Worm (Caenorhabditis elegans) whole organism, L2 larva: ENCODE results near the gene gei-1.
A peak's percentile ranks its signal among the peaks of the same experiment; 100 is the strongest.

Experiments used
- crh-2 ChIP-seq: sonication (generic microtip); optimal IDR thresholded peaks from 2 replicates; lab custom pipeline; 2017; ENCODE audit warnings: missing biosample characterization, missing genetic modification characterization
- egl-27 ChIP-seq: sonication (generic microtip); optimal IDR thresholded peaks from 3 replicates; lab custom pipeline; 2017; ENCODE audit warnings: missing biosample characterization, missing genetic modification reagents, missing genetic modification characterization
- gmeb-1 ChIP-seq: fragments of 150-350 bp; optimal IDR thresholded peaks from 2 replicates; lab custom pipeline; 2014; ENCODE audit warnings: missing biosample characterization, missing genetic modification characterization
- lsy-2 ChIP-seq, 2 experiments: fragments of 150-350 bp in 1 of 2; sonication (generic microtip) in 1 of 2; optimal IDR thresholded peaks; 2 replicates each; lab custom pipeline; 2014 to 2017; ENCODE audit warnings: missing biosample characterization in 2 of 2, missing genetic modification characterization in 2 of 2
- nhr-11 ChIP-seq: fragments of 150-350 bp; optimal IDR thresholded peaks from 2 replicates; lab custom pipeline; 2014; ENCODE audit warnings: missing biosample characterization, missing genetic modification characterization
- nhr-25 ChIP-seq: fragments of 150-350 bp; sonication (generic microtip); optimal IDR thresholded peaks from 3 replicates; lab custom pipeline; 2014; ENCODE audit warnings: missing biosample characterization, missing genetic modification characterization
- sma-3 ChIP-seq: sonication (generic microtip); optimal IDR thresholded peaks from 2 replicates; lab custom pipeline; 2016; ENCODE audit warnings: missing genetic modification reagents, missing genetic modification characterization, missing compliant biosample characterization
- unc-39 ChIP-seq: fragments of 150-350 bp; optimal IDR thresholded peaks from 2 replicates; lab custom pipeline; 2014; ENCODE audit warnings: missing biosample characterization, missing genetic modification characterization
- unc-62 ChIP-seq: fragments of 150-350 bp; optimal IDR thresholded peaks from 2 replicates; lab custom pipeline; 2014; ENCODE audit warnings: missing biosample characterization, missing genetic modification reagents, missing genetic modification characterization
- ztf-1 ChIP-seq: fragments of 200-800 bp; sonication (Bioruptor generic); conservative IDR thresholded peaks from 2 replicates; pipeline ENCODE4 v1.3.6; 2022; ENCODE audit warnings: missing genetic modification characterization, missing compliant biosample characterization
- ztf-11 ChIP-seq: sonication (generic microtip); optimal IDR thresholded peaks from 2 replicates; lab custom pipeline; 2017; ENCODE audit warnings: missing biosample characterization, missing genetic modification characterization
- ztf-4 ChIP-seq: fragments of 150-350 bp; optimal IDR thresholded peaks from 2 replicates; lab custom pipeline; 2014; ENCODE audit warnings: missing biosample characterization, missing genetic modification characterization

DNA sequence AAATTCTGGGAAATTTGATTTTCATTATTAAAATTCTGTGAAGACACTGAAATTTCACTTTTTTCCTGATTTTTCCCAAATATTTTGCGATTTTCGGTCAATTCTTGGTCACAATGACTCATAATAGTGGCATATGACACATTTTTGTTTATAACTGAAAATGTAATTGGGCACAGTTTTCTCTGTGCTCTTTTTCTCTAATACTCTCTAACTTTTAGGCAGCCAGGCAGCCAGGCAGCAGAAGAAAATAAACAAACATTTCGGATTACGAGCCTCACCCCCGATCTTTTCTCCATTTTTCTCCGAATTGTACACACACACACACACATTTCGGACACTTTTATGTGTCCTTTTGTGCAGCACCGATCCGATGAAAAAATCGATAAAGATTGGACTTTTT, 37.3 kb upstream of the gei-1 start:
- TF ChIP-seq lsy-2 (tag; optimal IDR thresholded peaks at IDR 0.05; lab: Kevin White, UChicago) (peak in 1 of 2 experiments; percentile 4), egl-27 (tag; lab: Kevin White, UChicago) (no peak), ztf-11 (tag; lab: Kevin White, UChicago) (no peak), gmeb-1 (no peak), ztf-1 (GFP tag; lab: Robert Waterston, UW) (no peak), unc-39 (tag; lab: Kevin White, UChicago) (no peak), nhr-25 (no peak), unc-62 (GFP tag; lab: Kevin White, UChicago) (no peak), crh-2 (tag; lab: Kevin White, UChicago) (peak; percentile 4), sma-3 (no peak), nhr-11 (tag; lab: Kevin White, UChicago) (no peak), ztf-4 (no peak)
